Fruit fly (Drosophila melanogaster) whole organism, pupa: Measurements from ENCODE around the gene santa-maria.

Source experiments
- CG10348 ChIP-seq: fragments of 200-800 bp; sonication (Bioruptor generic); IDR thresholded peaks from 2 replicates; pipeline ENCODE4 v1.3.6; 2022; ENCODE audit warnings: missing biosample characterization, missing genetic modification characterization
- CG15710 ChIP-seq: fragments of 200-800 bp; sonication (Bioruptor generic); optimal IDR thresholded peaks from 2 replicates; lab custom pipeline; 2018; ENCODE audit warnings: missing biosample characterization, mild to moderate bottlenecking, missing genetic modification characterization, moderate library complexity
- CG17806 ChIP-seq: fragments of 200-800 bp; sonication (Bioruptor generic); optimal IDR thresholded peaks from 2 replicates; lab custom pipeline; 2018; ENCODE audit warnings: missing biosample characterization, mild to moderate bottlenecking, missing genetic modification characterization, moderate library complexity
- CG8159 ChIP-seq: fragments of 200-800 bp; sonication (Bioruptor generic); optimal IDR thresholded peaks from 3 replicates; lab custom pipeline; 2018; ENCODE audit warnings: missing biosample characterization, mild to moderate bottlenecking, missing genetic modification characterization, moderate library complexity
- CG8301 ChIP-seq: fragments of 200-800 bp; sonication (Bioruptor generic); optimal IDR thresholded peaks from 2 replicates; lab custom pipeline; 2018; ENCODE audit warnings: missing biosample characterization, mild to moderate bottlenecking, missing genetic modification characterization
- CG9948 ChIP-seq: fragments of 200-800 bp; sonication (Bioruptor generic); optimal IDR thresholded peaks from 2 replicates; lab custom pipeline; 2018; ENCODE audit warnings: missing biosample characterization, mild to moderate bottlenecking, missing genetic modification characterization, moderate library complexity
- Ets98B ChIP-seq: fragments of 200-800 bp; sonication (Bioruptor generic); IDR thresholded peaks from 2 replicates; pipeline ENCODE4 v1.3.6; 2022; ENCODE audit warnings: missing biosample characterization, missing genetic modification characterization
- Snoo ChIP-seq: fragments of 200-800 bp; sonication (Bioruptor generic); optimal IDR thresholded peaks from 3 replicates; lab custom pipeline; 2017; ENCODE audit warnings: missing biosample characterization, mild to moderate bottlenecking, missing genetic modification characterization, inconsistent platforms
- gl ChIP-seq: fragments of 200-800 bp; sonication (Bioruptor generic); optimal IDR thresholded peaks from 2 replicates; lab custom pipeline; 2018; ENCODE audit warnings: missing biosample characterization, mild to moderate bottlenecking, missing genetic modification characterization

santa-maria gene

dm6 chr2L:7395813-7396212 is 55.2 kb downstream of the santa-maria start:
- TF ChIP-seq CG9948 (peak; percentile 10), CG10348 (GFP tag; lab: Robert Waterston, UW) (no peak), CG15710 (tag; lab: Kevin White, UChicago) (peak; percentile 23), CG8159 (peak; percentile 41), Ets98B (GFP tag; lab: Robert Waterston, UW) (0 out of 2 replicates have a peak, but pooled peaks have one; percentile 6), Snoo (tag; lab: Kevin White, UChicago) (peak; percentile 37), CG17806 (tag; lab: Kevin White, UChicago) (peak; percentile 25), CG8301 (tag; lab: Kevin White, UChicago) (no peak), gl (no peak)
